Worm (Caenorhabditis elegans): ENCODE data around the gene gtf-2H1.
"Not testable (repeated sequence)": the region's sequence is repeated elsewhere in the genome, so short reads cannot be mapped to it uniquely, and the experiment has no call there.

DNA sequence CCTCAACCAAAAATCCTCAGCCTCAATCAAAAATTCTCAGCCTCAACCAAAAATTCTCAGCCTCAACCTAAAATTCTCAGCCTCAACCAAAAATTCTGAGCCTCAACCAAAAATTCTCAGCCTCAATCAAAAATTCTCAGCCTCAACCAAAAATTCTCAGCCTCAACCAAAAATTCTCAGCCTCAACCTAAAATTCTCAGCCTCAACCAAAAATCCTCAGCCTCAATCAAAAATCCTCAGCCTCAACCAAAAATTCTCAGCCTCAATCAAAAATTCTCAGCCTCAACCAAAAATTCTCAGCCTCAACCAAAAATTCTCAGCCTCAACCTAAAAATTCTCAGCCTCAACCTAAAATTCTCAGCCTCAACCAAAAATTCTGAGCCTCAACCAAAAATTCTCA is 15.8 kb downstream of the gtf-2H1 start:
- TF ChIP-seq Y56A3A.18 (GFP tag; IDR thresholded peaks at IDR 0.05); ceh-40 (GFP tag; IDR thresholded peaks at IDR 0.05); dpl-1 (GFP tag; optimal IDR thresholded peaks at IDR 0.05); aptf-2 (GFP tag; conservative IDR thresholded peaks at IDR 0.05); efl-1 (GFP tag; optimal IDR thresholded peaks at IDR 0.05); fkh-3 (tag; optimal IDR thresholded peaks at IDR 0.05); Y95B8A.8 (GFP tag; IDR thresholded peaks at IDR 0.05); madf-3 (GFP tag; IDR thresholded peaks at IDR 0.05): not testable (repeated sequence)
- TF ChIP-seq zim-3 (tag; optimal IDR thresholded peaks at IDR 0.05), result peak; percentile 99

All from whole organism, young adult.